Worm (Caenorhabditis elegans): Measurements from ENCODE around the gene T26G10.5.

DNA sequence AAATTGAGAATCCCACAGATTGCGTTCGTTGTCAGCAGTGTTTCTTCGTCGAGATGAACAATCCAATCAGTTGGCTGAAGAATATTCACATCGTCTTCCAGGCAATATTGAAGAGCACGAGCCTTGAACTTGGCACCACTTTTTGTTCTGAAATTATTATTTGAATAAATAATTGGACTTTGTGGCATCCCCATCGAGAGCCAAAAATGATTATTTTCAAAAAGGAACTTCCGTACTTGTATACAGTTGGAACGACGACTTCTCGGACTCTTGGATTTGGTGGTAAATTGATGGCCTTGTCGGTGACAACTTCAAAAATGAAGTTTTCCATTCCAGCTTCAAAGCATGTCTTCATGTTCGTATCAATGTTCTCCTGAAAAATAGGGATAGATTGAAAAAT is 45.8 kb upstream of the T26G10.5 start:
- TF ChIP-seq W03F9.2 (tag; optimal IDR thresholded peaks at IDR 0.05) (no peak), dao-5 (tag; optimal IDR thresholded peaks at IDR 0.05) (no peak), him-1 (tag; optimal IDR thresholded peaks at IDR 0.05) (no peak)
